Fruit fly (Drosophila melanogaster): Measurements from ENCODE around the gene Gal.

Gal gene

DNA sequence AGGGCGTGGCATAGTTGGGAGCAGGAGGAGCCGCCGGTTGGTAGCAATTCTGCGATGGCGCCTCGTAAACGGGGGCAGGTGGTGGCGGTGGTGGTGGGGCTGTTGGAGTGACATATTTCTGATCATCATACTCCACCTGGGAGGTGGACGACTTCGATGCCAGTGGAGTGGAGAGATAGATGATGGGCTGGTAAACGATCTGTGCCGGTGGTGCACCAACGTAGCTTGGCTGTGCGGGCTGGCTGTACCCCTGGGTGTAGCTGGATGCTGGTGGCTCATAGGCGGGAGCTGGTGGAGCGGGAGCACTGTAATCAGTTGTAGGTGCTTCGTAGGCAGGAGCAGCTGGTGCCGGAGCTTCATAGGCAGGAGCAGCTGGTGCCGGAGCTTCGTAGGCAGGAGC lies 43.4 kb downstream of the Gal start:
- no peak for TF ChIP-seq rgr (GFP tag; optimal IDR thresholded peaks at IDR 0.05)
- TF ChIP-seq lola (GFP tag; optimal IDR thresholded peaks at IDR 0.05) = no peak
- no peak for TF ChIP-seq GATAd (GFP tag; optimal IDR thresholded peaks at IDR 0.05)
- TF ChIP-seq brk (GFP tag; optimal IDR thresholded peaks at IDR 0.05) = no peak
- no peak for TF ChIP-seq Mio (GFP tag; optimal IDR thresholded peaks at IDR 0.05)
- TF ChIP-seq Jra (GFP tag; optimal IDR thresholded peaks at IDR 0.05) = no peak
- no peak for TF ChIP-seq Hr83 (GFP tag; optimal IDR thresholded peaks at IDR 0.05; ENCODE audit: poor library complexity, severe bottlenecking)
- no peak for TF ChIP-seq dl (GFP tag; optimal IDR thresholded peaks at IDR 0.05; ENCODE audit: insufficient read depth in 1 of 2, partially characterized antibody in 2 of 2)
- TF ChIP-seq Hnf4 (GFP tag; optimal IDR thresholded peaks at IDR 0.05) = no peak
- TF ChIP-seq woc (GFP tag; optimal IDR thresholded peaks at IDR 0.05) = no peak
- TF ChIP-seq Abd-B (GFP tag; optimal IDR thresholded peaks at IDR 0.05) = no peak
- TF ChIP-seq Hr78 (GFP tag; optimal IDR thresholded peaks at IDR 0.05) = no peak

DNA sequence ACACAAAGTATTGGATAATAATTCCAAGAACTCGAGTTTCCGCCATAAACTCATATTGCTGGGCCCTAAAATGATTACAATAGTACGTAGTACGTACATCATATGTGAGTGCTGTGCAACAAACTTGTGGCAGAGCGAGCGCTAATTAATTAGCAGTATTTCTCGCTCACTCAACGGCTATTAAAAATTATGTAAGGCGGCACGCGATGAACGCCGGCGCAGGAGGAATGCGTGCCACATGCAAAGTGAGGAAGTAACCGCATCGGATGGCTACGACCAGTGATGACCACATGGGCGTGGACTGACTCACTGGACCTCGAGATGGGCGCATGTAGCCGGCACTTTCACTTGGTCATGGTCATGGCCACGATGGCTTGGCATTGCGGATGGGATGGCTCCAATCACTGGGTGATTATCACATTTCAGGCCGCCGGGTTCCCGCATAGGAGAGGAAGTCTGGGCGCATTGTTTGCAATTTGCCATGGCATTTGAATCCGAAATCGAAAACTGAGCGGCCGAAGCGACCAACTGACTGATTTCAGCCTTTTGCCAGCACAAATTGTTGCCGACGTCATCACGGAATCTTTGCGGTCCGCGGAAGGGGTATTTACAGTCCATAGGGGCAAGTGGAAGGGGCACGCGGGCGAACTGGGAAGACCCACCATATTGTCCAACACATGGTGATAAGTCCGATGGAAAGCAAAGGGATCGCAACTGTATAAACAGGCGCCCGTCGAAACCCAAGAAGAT lies 45.3 kb downstream of the Gal start:
- TF ChIP-seq Vsx2 (GFP tag; optimal IDR thresholded peaks at IDR 0.05; ENCODE audit: partially characterized antibody) = no peak
- TF ChIP-seq OdsH (GFP tag; optimal IDR thresholded peaks at IDR 0.05) = no peak
- TF ChIP-seq HLH106 (tag; optimal IDR thresholded peaks at IDR 0.05) = no peak
- TF ChIP-seq dmrt93B (GFP tag; optimal IDR thresholded peaks at IDR 0.05) = no peak
- no peak for TF ChIP-seq dsf (GFP tag; optimal IDR thresholded peaks at IDR 0.05; ENCODE audit: borderline replicate concordance)
- TF ChIP-seq dl (GFP tag; optimal IDR thresholded peaks at IDR 0.05; ENCODE audit: insufficient read depth in 1 of 2, partially characterized antibody in 2 of 2) = no peak
- TF ChIP-seq Abd-B (GFP tag; optimal IDR thresholded peaks at IDR 0.05) = no peak

DNA sequence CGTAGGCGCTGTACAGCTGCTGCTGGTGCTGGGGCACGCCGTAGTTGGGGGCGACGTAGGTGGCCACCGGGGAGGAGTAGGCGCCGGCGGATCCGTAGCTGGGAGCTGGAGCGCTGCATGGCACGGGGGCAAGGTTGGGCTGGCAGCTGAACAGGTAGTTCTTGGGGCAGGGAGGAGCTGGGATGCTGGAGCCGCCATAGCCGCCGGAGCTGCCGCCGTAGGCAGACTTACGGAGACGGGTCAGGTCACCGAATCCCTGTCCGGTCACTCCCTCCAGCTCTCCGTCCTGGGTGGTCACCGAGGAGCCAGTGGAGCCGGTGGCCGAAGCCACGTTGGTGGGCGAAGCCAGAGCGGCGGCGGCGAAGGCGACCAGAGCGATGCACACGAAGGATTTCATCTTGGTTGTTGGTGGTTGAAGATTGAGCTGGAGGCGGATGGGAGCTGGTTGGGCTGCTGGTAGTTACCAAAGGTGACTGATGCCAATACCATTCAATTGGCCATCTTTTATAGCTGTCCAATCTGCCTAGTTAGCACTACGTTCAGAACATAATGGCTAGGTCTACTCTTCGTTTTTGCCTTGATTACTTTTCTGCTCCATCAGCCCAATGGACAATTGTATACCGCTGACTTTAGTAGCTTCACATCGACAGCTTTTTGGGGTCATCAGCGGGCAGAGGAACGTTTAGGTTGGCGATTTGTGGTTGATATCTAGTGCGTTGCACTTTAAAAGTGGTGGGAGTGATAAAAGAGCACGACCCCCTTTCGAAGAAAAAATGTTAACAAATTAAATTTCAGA lies 46.6 kb downstream of the Gal start, which contains the start of gene Vm26Aa:
TSS of gene Vm26Aa (minus strand) at position 478 of the 796 bp plus-strand sequence.
- TF ChIP-seq CG32264 (GFP tag; optimal IDR thresholded peaks at IDR 0.05) = no peak
- TF ChIP-seq Sp1 (GFP tag; optimal IDR thresholded peaks at IDR 0.05) = no peak
- TF ChIP-seq GATAd (GFP tag; optimal IDR thresholded peaks at IDR 0.05) = no peak
- no peak for TF ChIP-seq lola (GFP tag; optimal IDR thresholded peaks at IDR 0.05)
- no peak for TF ChIP-seq fru (GFP tag; optimal IDR thresholded peaks at IDR 0.05)
- TF ChIP-seq Hnf4 (GFP tag; optimal IDR thresholded peaks at IDR 0.05) = no peak
- TF ChIP-seq rgr (GFP tag; optimal IDR thresholded peaks at IDR 0.05) = no peak
- no peak for TF ChIP-seq sv (GFP tag; optimal IDR thresholded peaks at IDR 0.05)
- TF ChIP-seq Vsx2 (GFP tag; optimal IDR thresholded peaks at IDR 0.05; ENCODE audit: partially characterized antibody) = no peak
- no peak for TF ChIP-seq br (GFP tag; optimal IDR thresholded peaks at IDR 0.05)
- no peak for TF ChIP-seq jim (GFP tag; optimal IDR thresholded peaks at IDR 0.05)

DNA sequence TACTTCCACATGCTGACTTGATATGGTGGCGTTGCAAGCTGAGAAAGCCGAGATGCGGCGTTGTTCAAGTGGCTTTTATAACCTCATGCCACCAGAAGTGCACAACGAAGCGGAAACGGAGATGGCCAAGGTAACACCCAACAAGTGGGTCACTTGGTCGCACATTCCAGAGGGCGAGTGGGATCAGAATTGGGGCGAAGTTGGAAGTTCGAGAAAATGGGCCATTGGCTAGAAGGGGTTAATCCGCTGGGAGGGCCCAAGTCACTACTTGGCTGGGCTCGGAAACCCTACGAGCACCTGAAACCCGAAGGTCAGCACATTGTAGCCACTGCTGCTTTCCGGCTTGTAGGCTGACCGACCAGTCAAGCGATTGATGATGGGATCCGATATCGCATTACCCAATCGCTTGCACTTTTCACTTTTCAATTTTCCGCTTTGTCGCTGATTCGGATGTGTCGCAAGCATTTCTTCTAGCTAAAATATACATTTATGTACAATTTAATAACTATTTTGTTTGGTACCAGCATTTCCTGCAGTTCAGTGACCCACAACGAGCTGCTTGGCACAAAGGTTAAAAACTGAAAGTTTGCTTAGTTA lies 47.9 kb downstream of the Gal start, which contains the start of gene Vm26Ac:
TSS of gene Vm26Ac (minus strand) at position 51 of the 597 bp plus-strand sequence.
- TF ChIP-seq sv (GFP tag; optimal IDR thresholded peaks at IDR 0.05) = no peak
- no peak for TF ChIP-seq lola (GFP tag; optimal IDR thresholded peaks at IDR 0.05)
- no peak for TF ChIP-seq rgr (GFP tag; optimal IDR thresholded peaks at IDR 0.05)
- no peak for TF ChIP-seq psq (GFP tag; optimal IDR thresholded peaks at IDR 0.05)
- no peak for TF ChIP-seq h (GFP tag; optimal IDR thresholded peaks at IDR 0.05)
- TF ChIP-seq Sp1 (GFP tag; optimal IDR thresholded peaks at IDR 0.05) = no peak
- no peak for TF ChIP-seq Dfd (GFP tag; optimal IDR thresholded peaks at IDR 0.05)
- no peak for TF ChIP-seq dl (GFP tag; optimal IDR thresholded peaks at IDR 0.05; ENCODE audit: insufficient read depth in 1 of 2, partially characterized antibody in 2 of 2)
- TF ChIP-seq tai (GFP tag; optimal IDR thresholded peaks at IDR 0.05) = no peak
- TF ChIP-seq N (GFP tag; optimal IDR thresholded peaks at IDR 0.05) = no peak
- no peak for TF ChIP-seq brk (GFP tag; optimal IDR thresholded peaks at IDR 0.05)
- TF ChIP-seq sage (GFP tag; optimal IDR thresholded peaks at IDR 0.05) = no peak
- TF ChIP-seq dsf (GFP tag; optimal IDR thresholded peaks at IDR 0.05; ENCODE audit: borderline replicate concordance) = no peak
- TF ChIP-seq GATAd (GFP tag; optimal IDR thresholded peaks at IDR 0.05) = no peak
- TF ChIP-seq Abd-B (GFP tag; optimal IDR thresholded peaks at IDR 0.05) = no peak
